Fruit fly (Drosophila melanogaster) whole organism, prepupa: ENCODE results near the gene CG43339.

Experiments
- Blimp-1 ChIP-seq: fragments of 200-800 bp; sonication (Bioruptor generic); optimal IDR thresholded peaks from 3 replicates; lab custom pipeline; 2017; ENCODE audit warnings: missing biosample characterization, missing genetic modification characterization, mild to moderate bottlenecking, moderate library complexity, missing genetic modification reagents
- CG3032 ChIP-seq: fragments of 200-800 bp; optimal IDR thresholded peaks from 2 replicates; lab custom pipeline; 2019; ENCODE audit warnings: missing biosample characterization, mild to moderate bottlenecking, missing genetic modification characterization, moderate library complexity
- CG31627 ChIP-seq: fragments of 200-800 bp; sonication (Bioruptor generic); optimal IDR thresholded peaks from 3 replicates; lab custom pipeline; 2016; ENCODE audit warnings: missing biosample characterization, missing genetic modification characterization
- CG32006 ChIP-seq: fragments of 200-800 bp; sonication (Bioruptor generic); optimal IDR thresholded peaks from 3 replicates; lab custom pipeline; 2017; ENCODE audit warnings: missing biosample characterization, mild to moderate bottlenecking, missing genetic modification characterization
- CG6163 ChIP-seq: fragments of 200-800 bp; sonication (Bioruptor generic); IDR thresholded peaks from 3 replicates; pipeline ENCODE4 v1.3.6; 2022; ENCODE audit warnings: missing biosample characterization, missing genetic modification characterization
- CG6792 ChIP-seq: fragments of 200-800 bp; sonication (Bioruptor generic); optimal IDR thresholded peaks from 3 replicates; lab custom pipeline; 2016; ENCODE audit warnings: missing biosample characterization, missing genetic modification characterization
- Hr39 ChIP-seq: fragments of 200-800 bp; sonication (Bioruptor generic); optimal IDR thresholded peaks from 2 replicates; lab custom pipeline; 2016; ENCODE audit warnings: missing biosample characterization, missing genetic modification characterization
- Lpt ChIP-seq: fragments of 200-800 bp; sonication (Bioruptor generic); optimal IDR thresholded peaks from 3 replicates; lab custom pipeline; 2016; ENCODE audit warnings: missing biosample characterization, missing genetic modification characterization
- Met ChIP-seq: fragments of 200-800 bp; sonication (Bioruptor generic); optimal IDR thresholded peaks from 3 replicates; lab custom pipeline; 2016; ENCODE audit warnings: missing biosample characterization, missing genetic modification characterization
- OdsH ChIP-seq: fragments of 200-800 bp; sonication (Bioruptor generic); optimal IDR thresholded peaks from 3 replicates; lab custom pipeline; 2016; ENCODE audit warnings: missing biosample characterization, missing genetic modification characterization
- Sox102F ChIP-seq: fragments of 200-800 bp; sonication (Bioruptor generic); optimal IDR thresholded peaks from 2 replicates; lab custom pipeline; 2016; ENCODE audit warnings: missing biosample characterization, mild to moderate bottlenecking, missing genetic modification characterization
- cyc ChIP-seq: fragments of 200-800 bp; sonication (Bioruptor generic); optimal IDR thresholded peaks from 3 replicates; lab custom pipeline; 2016; ENCODE audit warnings: missing biosample characterization, missing genetic modification characterization
- spab ChIP-seq: fragments of 200-800 bp; sonication (Bioruptor generic); optimal IDR thresholded peaks from 2 replicates; lab custom pipeline; 2017; ENCODE audit warnings: missing biosample characterization, mild to moderate bottlenecking, missing genetic modification characterization, missing genetic modification reagents

DNA sequence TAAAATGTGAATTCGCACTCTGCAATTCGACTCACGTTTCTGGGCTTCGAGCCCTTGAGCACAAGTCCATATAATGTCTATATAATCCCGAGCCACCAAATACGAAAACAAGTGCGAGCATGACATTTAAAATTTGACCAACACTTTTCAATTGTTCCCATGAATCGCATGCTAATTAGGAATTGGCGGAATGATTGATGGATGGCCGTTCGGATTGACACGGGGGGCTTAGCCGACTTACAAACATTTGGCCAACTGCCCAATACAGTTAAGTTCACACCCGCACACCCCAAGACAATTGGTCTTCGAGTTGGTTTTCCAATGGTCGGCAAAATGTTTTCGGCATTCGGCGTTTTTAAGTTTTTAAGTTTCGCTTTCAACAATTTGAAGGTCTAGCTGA lies 32.0 kb downstream of the CG43339 start:
- TF ChIP-seq spab (GFP tag; lab: Kevin White, UChicago) (no peak), Sox102F (GFP tag; lab: Kevin White, UChicago) (no peak), Lpt (GFP tag; lab: Kevin White, UChicago) (no peak), OdsH (GFP tag; lab: Kevin White, UChicago) (no peak), Hr39 (GFP tag; lab: Kevin White, UChicago) (no peak), CG31627 (GFP tag; lab: Kevin White, UChicago) (no peak), CG6163 (GFP tag; lab: Robert Waterston, UW) (no peak), CG3032 (tag; lab: Kevin White, UChicago) (no peak), CG32006 (GFP tag; lab: Kevin White, UChicago) (no peak), Met (GFP tag; lab: Kevin White, UChicago) (no peak), cyc (GFP tag; lab: Kevin White, UChicago) (no peak), CG6792 (no peak), Blimp-1 (GFP tag; lab: Kevin White, UChicago) (no peak)
